Fruit fly (Drosophila melanogaster) whole organism, embryonic: ENCODE data around the gene CG33796.

Experiments used
- ATbp ChIP-seq: fragments of 200-800 bp; sonication (Bioruptor generic); optimal IDR thresholded peaks from 2 replicates; lab custom pipeline; 2017; ENCODE audit warnings: missing biosample characterization, mild to moderate bottlenecking, missing genetic modification characterization, missing genetic modification reagents
- Awh ChIP-seq: fragments of 200-800 bp; sonication (Bioruptor generic); IDR thresholded peaks from 2 replicates; pipeline ENCODE4, ENCODE4 v1.3.6; 2022; ENCODE audit warnings: missing biosample characterization, missing genetic modification characterization
- B-H2 ChIP-seq: fragments of 200-800 bp; sonication (Bioruptor generic); optimal IDR thresholded peaks from 2 replicates; lab custom pipeline; 2018; ENCODE audit warnings: missing biosample characterization, mild to moderate bottlenecking, missing genetic modification characterization
- BtbVII ChIP-seq: fragments of 200-800 bp; sonication (Bioruptor generic); optimal IDR thresholded peaks from 3 replicates; lab custom pipeline; 2017; ENCODE audit warnings: missing biosample characterization, mild to moderate bottlenecking, missing genetic modification characterization
- CG11504 ChIP-seq: fragments of 200-800 bp; sonication (Bioruptor generic); optimal IDR thresholded peaks from 3 replicates; lab custom pipeline; 2019; ENCODE audit warnings: missing biosample characterization, mild to moderate bottlenecking, missing genetic modification characterization, moderate library complexity
- CG12659 ChIP-seq: fragments of 200-800 bp; sonication (Bioruptor generic); optimal IDR thresholded peaks from 3 replicates; lab custom pipeline; 2017; ENCODE audit warnings: mild to moderate bottlenecking, missing biosample characterization, missing genetic modification reagents, missing genetic modification characterization
- CG14860 ChIP-seq: fragments of 200-800 bp; sonication (Bioruptor generic); IDR thresholded peaks from 3 replicates; pipeline ENCODE4 v1.3.6; 2022; ENCODE audit warnings: missing biosample characterization, missing genetic modification characterization; ENCODE audit not compliant: partially characterized antibody
- CG15601 ChIP-seq: fragments of 200-800 bp; sonication (Bioruptor generic); optimal IDR thresholded peaks from 3 replicates; lab custom pipeline; 2019; ENCODE audit warnings: missing biosample characterization, mild to moderate bottlenecking, missing genetic modification characterization, moderate library complexity
- CG18476 ChIP-seq: fragments of 200-800 bp; sonication (Bioruptor generic); optimal IDR thresholded peaks from 2 replicates; lab custom pipeline; 2016; ENCODE audit warnings: missing biosample characterization, mild to moderate bottlenecking, missing genetic modification characterization
- CG2678 ChIP-seq: fragments of 200-800 bp; sonication (Bioruptor generic); optimal IDR thresholded peaks from 3 replicates; lab custom pipeline; 2019; ENCODE audit warnings: missing biosample characterization, mild to moderate bottlenecking, missing genetic modification characterization, moderate library complexity
- CG4854 ChIP-seq: fragments of 200-800 bp; sonication (Bioruptor generic); optimal IDR thresholded peaks from 2 replicates; lab custom pipeline; 2016; ENCODE audit warnings: missing biosample characterization, missing genetic modification characterization, inconsistent platforms
- CG7271 ChIP-seq: fragments of 200-800 bp; sonication (Bioruptor generic); optimal IDR thresholded peaks from 2 replicates; lab custom pipeline; 2018; ENCODE audit warnings: missing biosample characterization, mild to moderate bottlenecking, missing genetic modification characterization, moderate library complexity
- CG7556 ChIP-seq: fragments of 200-800 bp; sonication (Bioruptor generic); optimal IDR thresholded peaks from 2 replicates; lab custom pipeline; 2017; ENCODE audit warnings: missing biosample characterization, mild to moderate bottlenecking, missing genetic modification characterization
- CG7928 ChIP-seq: fragments of 200-800 bp; sonication (Bioruptor generic); optimal IDR thresholded peaks from 2 replicates; lab custom pipeline; 2017; ENCODE audit warnings: missing biosample characterization, mild to moderate bottlenecking, missing genetic modification characterization
- CG8388 ChIP-seq: fragments of 200-800 bp; sonication (Bioruptor generic); optimal IDR thresholded peaks from 2 replicates; lab custom pipeline; 2019; ENCODE audit warnings: missing biosample characterization, mild to moderate bottlenecking, missing genetic modification characterization, moderate library complexity
- CHES-1-like ChIP-seq: fragments of 200-800 bp; sonication (Bioruptor generic); optimal IDR thresholded peaks from 2 replicates; lab custom pipeline; 2016; ENCODE audit warnings: missing biosample characterization, missing genetic modification characterization
- CoRest ChIP-seq: fragments of 200-800 bp; sonication (Bioruptor generic); optimal IDR thresholded peaks from 3 replicates; lab custom pipeline; 2018; ENCODE audit warnings: missing biosample characterization, mild to moderate bottlenecking, missing genetic modification characterization, moderate library complexity
- Deaf1 ChIP-seq: fragments of 200-800 bp; optimal IDR thresholded peaks from 3 replicates; lab custom pipeline; 2019; ENCODE audit warnings: missing biosample characterization, mild to moderate bottlenecking, missing genetic modification characterization, moderate library complexity
- Dref ChIP-seq: fragments of 200-800 bp; sonication (Bioruptor generic); IDR thresholded peaks from 2 replicates; pipeline ENCODE4 v1.3.6; 2022; ENCODE audit warnings: missing biosample characterization, missing genetic modification characterization
- GATAe ChIP-seq: fragments of 200-800 bp; sonication (Bioruptor generic); conservative IDR thresholded peaks from 2 replicates; pipeline ENCODE4 v1.3.6; 2022; ENCODE audit warnings: missing biosample characterization, missing genetic modification characterization
- Hmr ChIP-seq: fragments of 200-800 bp; sonication (Bioruptor generic); optimal IDR thresholded peaks from 3 replicates; lab custom pipeline; 2017; ENCODE audit warnings: mild to moderate bottlenecking, missing biosample characterization, missing genetic modification reagents, missing genetic modification characterization
- Hr51 ChIP-seq, 2 experiments: fragments of 200-800 bp; sonication (Bioruptor generic); optimal IDR thresholded peaks; 2 replicates in 1 of 2; 3 replicates in 1 of 2; lab custom pipeline; 2016 to 2018; ENCODE audit warnings: missing biosample characterization in 2 of 2, missing genetic modification characterization in 2 of 2, mild to moderate bottlenecking in 1 of 2, moderate library complexity in 1 of 2
- Kr ChIP-seq: fragments of 200-800 bp; sonication (Bioruptor generic); optimal IDR thresholded peaks from 2 replicates; lab custom pipeline; 2017; ENCODE audit warnings: missing biosample characterization, mild to moderate bottlenecking, missing genetic modification characterization
- Med ChIP-seq: fragments of 200-800 bp; sonication (Bioruptor generic); peaks from one replicate; lab custom pipeline; 2016; ENCODE audit warnings: missing biosample characterization, missing genetic modification characterization, mild to moderate bottlenecking, inconsistent platforms, moderate library complexity
- Mrtf ChIP-seq: fragments of 200-800 bp; sonication (Bioruptor generic); IDR thresholded peaks from 3 replicates; pipeline ENCODE4 v1.3.6; 2022; ENCODE audit warnings: missing biosample characterization, missing genetic modification characterization
- Trl ChIP-seq, 3 experiments: fragments of >200 bp in 2 of 3; fragments of 200-800 bp in 1 of 3; sonication (Bioruptor generic) in 1 of 3; optimal IDR thresholded peaks; 2 replicates in 1 of 3; 3 replicates in 2 of 3; lab custom pipeline; 2016 to 2017; ENCODE audit warnings: missing biosample characterization in 1 of 3, missing genetic modification characterization in 1 of 3
- ap ChIP-seq: fragments of 200-800 bp; sonication (Bioruptor generic); IDR thresholded peaks from 2 replicates; pipeline ENCODE4 v1.3.6; 2022; ENCODE audit warnings: missing biosample characterization, missing genetic modification characterization
- bbx ChIP-seq: fragments of 200-800 bp; sonication (Bioruptor generic); IDR thresholded peaks from 2 replicates; pipeline ENCODE4 v1.3.6; 2022; ENCODE audit warnings: missing biosample characterization, missing genetic modification characterization; ENCODE audit not compliant: partially characterized antibody
- bsh ChIP-seq, 2 experiments: fragments of 200-800 bp; sonication (Bioruptor generic); optimal IDR thresholded peaks; 2 replicates each; lab custom pipeline; 2017 to 2018; ENCODE audit warnings: mild to moderate bottlenecking in 2 of 2, missing biosample characterization in 2 of 2, missing genetic modification characterization in 2 of 2, moderate library complexity in 1 of 2
- btn ChIP-seq: fragments of 200-800 bp; sonication (Bioruptor generic); optimal IDR thresholded peaks from 2 replicates; lab custom pipeline; 2016; ENCODE audit warnings: missing biosample characterization, missing genetic modification characterization
- caup ChIP-seq: fragments of 200-800 bp; sonication (Bioruptor generic); optimal IDR thresholded peaks from 3 replicates; lab custom pipeline; 2017; ENCODE audit warnings: missing biosample characterization, mild to moderate bottlenecking, missing genetic modification characterization, moderate library complexity; ENCODE audit not compliant: severe bottlenecking
- gem ChIP-seq: fragments of 200-800 bp; sonication (Bioruptor generic); optimal IDR thresholded peaks from 2 replicates; lab custom pipeline; 2019; ENCODE audit warnings: missing biosample characterization, mild to moderate bottlenecking, missing genetic modification characterization, moderate library complexity
- gfzf ChIP-seq: fragments of 200-800 bp; sonication (Bioruptor generic); optimal IDR thresholded peaks from 2 replicates; lab custom pipeline; 2016; ENCODE audit warnings: missing biosample characterization, mild to moderate bottlenecking, missing genetic modification characterization, moderate library complexity
- grau ChIP-seq: fragments of 200-800 bp; optimal IDR thresholded peaks from 3 replicates; lab custom pipeline; 2019; ENCODE audit warnings: missing biosample characterization, mild to moderate bottlenecking, missing genetic modification characterization, moderate library complexity
- hbn ChIP-seq: fragments of 200-800 bp; sonication (Bioruptor generic); IDR thresholded peaks from 2 replicates; pipeline ENCODE4 v1.3.6; 2022; ENCODE audit warnings: missing biosample characterization, missing genetic modification characterization; ENCODE audit not compliant: partially characterized antibody
- knrl ChIP-seq: fragments of 200-800 bp; sonication (Bioruptor generic); IDR thresholded peaks from 3 replicates; pipeline ENCODE4 v1.3.6; 2022; ENCODE audit warnings: missing biosample characterization, missing genetic modification characterization; ENCODE audit not compliant: partially characterized antibody
- luna ChIP-seq: fragments of 200-800 bp; sonication (Bioruptor generic); optimal IDR thresholded peaks from 2 replicates; lab custom pipeline; 2016; ENCODE audit warnings: missing biosample characterization, missing genetic modification characterization
- nmo ChIP-seq: fragments of 200-800 bp; sonication (Bioruptor generic); optimal IDR thresholded peaks from 2 replicates; lab custom pipeline; 2018; ENCODE audit warnings: missing biosample characterization, mild to moderate bottlenecking, missing genetic modification characterization, moderate library complexity
- scrt ChIP-seq: fragments of 200-800 bp; sonication (Bioruptor generic); optimal IDR thresholded peaks from 2 replicates; lab custom pipeline; 2018; ENCODE audit warnings: missing biosample characterization, mild to moderate bottlenecking, missing genetic modification characterization, moderate library complexity
- sna ChIP-seq: fragments of 200-800 bp; sonication (Bioruptor generic); IDR thresholded peaks from 2 replicates; pipeline ENCODE4 v1.3.6; 2022; ENCODE audit warnings: missing biosample characterization, missing genetic modification characterization; ENCODE audit not compliant: partially characterized antibody
- wdn ChIP-seq: fragments of 200-800 bp; sonication (Bioruptor generic); IDR thresholded peaks from 2 replicates; pipeline ENCODE4 v1.3.6; 2022; ENCODE audit warnings: missing biosample characterization, missing genetic modification characterization

The CG33796 gene

dm6 chr3L:16178433-16178832 is 8.5 kb upstream of the CG33796 start (continued):
- peak; percentile 29 for TF ChIP-seq Deaf1 (tag; lab: Kevin White, UChicago)
- TF ChIP-seq CG4854 (GFP tag; lab: Kevin White, UChicago), result no peak
- peak; percentile 15 for TF ChIP-seq ATbp (GFP tag; lab: Kevin White, UChicago)

dm6 chr3L:16177751-16178150 is 7.8 kb upstream of the CG33796 start:
- TF ChIP-seq bbx (GFP tag; lab: Robert Waterston, UW), result no peak
- TF ChIP-seq gfzf (GFP tag; lab: Kevin White, UChicago), result no peak
- TF ChIP-seq GATAe (GFP tag; lab: Robert Waterston, UW), result no peak
- no peak for TF ChIP-seq CG12659 (GFP tag; lab: Kevin White, UChicago)
- no peak for TF ChIP-seq sna (GFP tag; lab: Robert Waterston, UW)
- TF ChIP-seq CHES-1-like, result no peak
- no peak for TF ChIP-seq CG18476 (GFP tag; lab: Kevin White, UChicago)
- TF ChIP-seq Hmr (GFP tag; lab: Kevin White, UChicago), result no peak
- no peak for TF ChIP-seq knrl (GFP tag; lab: Robert Waterston, UW)
- no peak for TF ChIP-seq CG8388 (GFP tag; lab: Kevin White, UChicago)
- no peak for TF ChIP-seq CG7271
- TF ChIP-seq nmo, result no peak
- no peak for TF ChIP-seq wdn
- no peak for TF ChIP-seq hbn (GFP tag; lab: Robert Waterston, UW)
- no peak for TF ChIP-seq Dref (GFP tag; lab: Robert Waterston, UW)
- TF ChIP-seq, all 482 proteins: peak for 0

- TF ChIP-seq luna, result no peak
- TF ChIP-seq Mrtf (GFP tag; lab: Robert Waterston, UW), result no peak
- no peak for TF ChIP-seq CG7928 (GFP tag; lab: Kevin White, UChicago)
- TF ChIP-seq ap (GFP tag; lab: Robert Waterston, UW), result no peak
- peak in 1 of 2 experiments; percentile 7 for TF ChIP-seq Trl (optimal IDR thresholded peaks at IDR 0.05; lab: Kevin White, UChicago)
- TF ChIP-seq Trl (GFP tag; optimal IDR thresholded peaks at IDR 0.05; lab: Kevin White, UChicago), result no peak
- peak; percentile 8 for TF ChIP-seq Med (GFP tag; lab: Kevin White, UChicago)
- TF ChIP-seq CG15601 (tag; lab: Kevin White, UChicago), result no peak
- no peak for TF ChIP-seq BtbVII (GFP tag; lab: Kevin White, UChicago)
- no peak for TF ChIP-seq scrt (GFP tag; lab: Kevin White, UChicago)
- no peak for TF ChIP-seq Awh (GFP tag; lab: Robert Waterston, UW)
These were observed 7.4 kb upstream of the CG33796 start for dm6 chr3L:16177309-16177708.

dm6 chr3L:16176492-16176891 is 6.6 kb upstream of the CG33796 start:
- no peak for TF ChIP-seq CG14860 (GFP tag; lab: Robert Waterston, UW)
- TF ChIP-seq Kr, result no peak
- TF ChIP-seq CG7556, result peak; percentile 5
- peak; percentile 26 for TF ChIP-seq CG2678 (tag; lab: Kevin White, UChicago)
- peak in 1 of 2 experiments; percentile 7 for TF ChIP-seq Hr51 (GFP tag; optimal IDR thresholded peaks at IDR 0.05; lab: Kevin White, UChicago)
- TF ChIP-seq CoRest (tag; lab: Kevin White, UChicago), result peak; percentile 2
- TF ChIP-seq bsh (GFP tag; optimal IDR thresholded peaks at IDR 0.05; lab: Kevin White, UChicago), result peak in 1 of 2 experiments; percentile 3
- TF ChIP-seq grau (tag; lab: Kevin White, UChicago), result peak; percentile 18
- peak; percentile 14 for TF ChIP-seq CG11504
- TF ChIP-seq caup (GFP tag; lab: Kevin White, UChicago), result no peak
- TF ChIP-seq B-H2 (GFP tag; lab: Kevin White, UChicago), result no peak
- TF ChIP-seq btn (GFP tag; lab: Kevin White, UChicago), result no peak
- TF ChIP-seq gem (tag; lab: Kevin White, UChicago), result peak; percentile 36
- no peak for TF ChIP-seq bbx (GFP tag; lab: Robert Waterston, UW)
- TF ChIP-seq, all 482 proteins: peak for 8
